Worm (Caenorhabditis elegans): Measurements from ENCODE around the gene lrx-1.

- no peak for TF ChIP-seq him-1 (tag; optimal IDR thresholded peaks at IDR 0.05)
- no peak for TF ChIP-seq dao-5 (tag; optimal IDR thresholded peaks at IDR 0.05)
- TF ChIP-seq W03F9.2 (tag; optimal IDR thresholded peaks at IDR 0.05) = no peak
Observed at ce11 chrV:12258922-12259321, 6.5 kb downstream of the lrx-1 start, which contains the start of gene ugt-56.

Data from whole organism, L4/young adult.